Worm (Caenorhabditis elegans) whole organism, L2 larva: ENCODE data around the gene Y105C5B.1.

ENCODE experiments used
- F13H6.1 ChIP-seq: sonication (generic microtip); optimal IDR thresholded peaks from 2 replicates; lab custom pipeline; 2016; ENCODE audit warnings: missing genetic modification characterization, missing compliant biosample characterization
- unc-55 ChIP-seq: fragments of 150-350 bp; sonication (generic microtip); optimal IDR thresholded peaks from 3 replicates; lab custom pipeline; 2014; ENCODE audit warnings: missing biosample characterization, missing genetic modification reagents, missing genetic modification characterization

ce11 chrIV:15853820-15854426 lies 16.5 kb upstream of the Y105C5B.1 start:
- no peak for TF ChIP-seq unc-55 (GFP tag; lab: Kevin White, UChicago)
- TF ChIP-seq F13H6.1 (tag; lab: Kevin White, UChicago) = no peak
